Fruit fly (Drosophila melanogaster) whole organism, prepupa: Measurements from ENCODE around the gene Flacc.

Source experiments
- Blimp-1 ChIP-seq: fragments of 200-800 bp; sonication (Bioruptor generic); optimal IDR thresholded peaks from 3 replicates; lab custom pipeline; 2017; ENCODE audit warnings: missing biosample characterization, missing genetic modification characterization, mild to moderate bottlenecking, moderate library complexity, missing genetic modification reagents
- CG10631 ChIP-seq: fragments of 200-800 bp; sonication (Bioruptor generic); optimal IDR thresholded peaks from 2 replicates; lab custom pipeline; 2016; ENCODE audit warnings: missing biosample characterization, missing genetic modification characterization
- CG10669 ChIP-seq: fragments of 200-800 bp; sonication (Bioruptor generic); optimal IDR thresholded peaks from 3 replicates; lab custom pipeline; 2018; ENCODE audit warnings: missing biosample characterization, mild to moderate bottlenecking, missing genetic modification characterization, moderate library complexity
- CG11294 ChIP-seq: fragments of 200-800 bp; sonication (Bioruptor generic); IDR thresholded peaks from 2 replicates; pipeline ENCODE4 v1.3.6; 2022; ENCODE audit warnings: missing biosample characterization, missing genetic modification characterization
- CG11762 ChIP-seq: fragments of 200-800 bp; sonication (Bioruptor generic); optimal IDR thresholded peaks from 3 replicates; lab custom pipeline; 2016; ENCODE audit warnings: missing biosample characterization, missing genetic modification characterization; ENCODE audit not compliant: insufficient read depth
- CG11902 ChIP-seq: fragments of 200-800 bp; sonication (Bioruptor generic); optimal IDR thresholded peaks from 3 replicates; lab custom pipeline; 2016; ENCODE audit warnings: missing biosample characterization, missing genetic modification characterization
- CG1621 ChIP-seq: fragments of 200-800 bp; sonication (Bioruptor generic); optimal IDR thresholded peaks from 3 replicates; lab custom pipeline; 2018; ENCODE audit warnings: missing biosample characterization, mild to moderate bottlenecking, missing genetic modification characterization
- CG16779 ChIP-seq: fragments of 200-800 bp; sonication (Bioruptor generic); optimal IDR thresholded peaks from 3 replicates; lab custom pipeline; 2017; ENCODE audit warnings: missing biosample characterization, mild to moderate bottlenecking, missing genetic modification characterization
- CG3032 ChIP-seq: fragments of 200-800 bp; optimal IDR thresholded peaks from 2 replicates; lab custom pipeline; 2019; ENCODE audit warnings: missing biosample characterization, mild to moderate bottlenecking, missing genetic modification characterization, moderate library complexity
- CG31627 ChIP-seq: fragments of 200-800 bp; sonication (Bioruptor generic); optimal IDR thresholded peaks from 3 replicates; lab custom pipeline; 2016; ENCODE audit warnings: missing biosample characterization, missing genetic modification characterization
- CG6276 ChIP-seq: fragments of 200-800 bp; sonication (Bioruptor generic); optimal IDR thresholded peaks from 2 replicates; lab custom pipeline; 2017; ENCODE audit warnings: missing biosample characterization, mild to moderate bottlenecking, missing genetic modification characterization
- CG6792 ChIP-seq: fragments of 200-800 bp; sonication (Bioruptor generic); optimal IDR thresholded peaks from 3 replicates; lab custom pipeline; 2016; ENCODE audit warnings: missing biosample characterization, missing genetic modification characterization
- CG6854 ChIP-seq: fragments of 200-800 bp; sonication (Bioruptor generic); optimal IDR thresholded peaks from 2 replicates; lab custom pipeline; 2017; ENCODE audit warnings: missing biosample characterization, mild to moderate bottlenecking, missing genetic modification characterization
- CG7368 ChIP-seq: fragments of 200-800 bp; sonication (Bioruptor generic); optimal IDR thresholded peaks from 3 replicates; lab custom pipeline; 2016; ENCODE audit warnings: missing biosample characterization, missing genetic modification characterization
- CG8119 ChIP-seq: fragments of 200-800 bp; sonication (Bioruptor generic); IDR thresholded peaks from 3 replicates; pipeline ENCODE4 v1.3.6; 2022; ENCODE audit warnings: missing biosample characterization, missing genetic modification characterization
- CG8319 ChIP-seq: fragments of 200-800 bp; sonication (Bioruptor generic); optimal IDR thresholded peaks from 3 replicates; lab custom pipeline; 2016; ENCODE audit warnings: missing biosample characterization, missing genetic modification characterization
- CG9139 ChIP-seq: fragments of 200-800 bp; sonication (Bioruptor generic); optimal IDR thresholded peaks from 3 replicates; lab custom pipeline; 2017; ENCODE audit warnings: missing biosample characterization, mild to moderate bottlenecking, missing genetic modification characterization
- Eip78C ChIP-seq: fragments of 200-800 bp; sonication (Bioruptor generic); peaks from one replicate; lab custom pipeline; 2016; ENCODE audit warnings: missing biosample characterization, missing genetic modification characterization
- Eip93F ChIP-seq: fragments of 200-800 bp; sonication (Bioruptor generic); optimal IDR thresholded peaks from 2 replicates; lab custom pipeline; 2016; ENCODE audit warnings: missing biosample characterization, mild to moderate bottlenecking, missing genetic modification characterization
- Ets21C ChIP-seq: fragments of 200-800 bp; sonication (Bioruptor generic); optimal IDR thresholded peaks from 3 replicates; lab custom pipeline; 2016; ENCODE audit warnings: missing biosample characterization, missing genetic modification characterization
- Ets96B ChIP-seq: fragments of 200-800 bp; optimal IDR thresholded peaks from 2 replicates; lab custom pipeline; 2019; ENCODE audit warnings: missing biosample characterization, mild to moderate bottlenecking, missing genetic modification characterization, moderate library complexity
- Hr38 ChIP-seq: sonication (Bioruptor generic); optimal IDR thresholded peaks from 2 replicates; lab custom pipeline; 2016; ENCODE audit warnings: missing biosample characterization, missing genetic modification characterization
- Hr39 ChIP-seq: fragments of 200-800 bp; sonication (Bioruptor generic); optimal IDR thresholded peaks from 2 replicates; lab custom pipeline; 2016; ENCODE audit warnings: missing biosample characterization, missing genetic modification characterization
- Lpt ChIP-seq: fragments of 200-800 bp; sonication (Bioruptor generic); optimal IDR thresholded peaks from 3 replicates; lab custom pipeline; 2016; ENCODE audit warnings: missing biosample characterization, missing genetic modification characterization
- Met ChIP-seq: fragments of 200-800 bp; sonication (Bioruptor generic); optimal IDR thresholded peaks from 3 replicates; lab custom pipeline; 2016; ENCODE audit warnings: missing biosample characterization, missing genetic modification characterization
- OdsH ChIP-seq: fragments of 200-800 bp; sonication (Bioruptor generic); optimal IDR thresholded peaks from 3 replicates; lab custom pipeline; 2016; ENCODE audit warnings: missing biosample characterization, missing genetic modification characterization
- Smox ChIP-seq: fragments of 200-800 bp; sonication (Bioruptor generic); optimal IDR thresholded peaks from 3 replicates; lab custom pipeline; 2016; ENCODE audit warnings: missing biosample characterization, missing genetic modification characterization
- Sox15 ChIP-seq: fragments of 200-800 bp; sonication (Bioruptor generic); optimal IDR thresholded peaks from 3 replicates; lab custom pipeline; 2016; ENCODE audit warnings: missing biosample characterization, missing genetic modification characterization
- achi ChIP-seq: fragments of 200-800 bp; sonication (Bioruptor generic); optimal IDR thresholded peaks from 3 replicates; lab custom pipeline; 2016; ENCODE audit warnings: missing biosample characterization, missing genetic modification characterization
- acj6 ChIP-seq: fragments of 200-800 bp; sonication (Bioruptor generic); optimal IDR thresholded peaks from 3 replicates; lab custom pipeline; 2016; ENCODE audit warnings: missing biosample characterization, missing genetic modification characterization
- cyc ChIP-seq: fragments of 200-800 bp; sonication (Bioruptor generic); optimal IDR thresholded peaks from 3 replicates; lab custom pipeline; 2016; ENCODE audit warnings: missing biosample characterization, missing genetic modification characterization
- dac ChIP-seq: fragments of 200-800 bp; sonication (Bioruptor generic); optimal IDR thresholded peaks from 2 replicates; lab custom pipeline; 2017; ENCODE audit warnings: missing biosample characterization, mild to moderate bottlenecking, missing genetic modification characterization
- eg ChIP-seq: fragments of 200-800 bp; sonication (Bioruptor generic); IDR thresholded peaks from 3 replicates; pipeline ENCODE4 v1.3.6; 2022; ENCODE audit warnings: missing biosample characterization, missing genetic modification characterization
- esn ChIP-seq: fragments of 200-800 bp; sonication (Bioruptor generic); optimal IDR thresholded peaks from 2 replicates; lab custom pipeline; 2016; ENCODE audit warnings: missing biosample characterization, mild to moderate bottlenecking, missing genetic modification characterization, moderate library complexity
- fd59A ChIP-seq: fragments of 200-800 bp; sonication (Bioruptor generic); optimal IDR thresholded peaks from 2 replicates; lab custom pipeline; 2017; ENCODE audit warnings: missing biosample characterization, mild to moderate bottlenecking, missing genetic modification characterization, missing genetic modification reagents
- fkh ChIP-seq: fragments of 200-800 bp; sonication (Bioruptor generic); optimal IDR thresholded peaks from 3 replicates; lab custom pipeline; 2017; ENCODE audit warnings: missing biosample characterization, mild to moderate bottlenecking, missing genetic modification characterization, moderate library complexity
- lz ChIP-seq: fragments of 200-800 bp; sonication (Bioruptor generic); optimal IDR thresholded peaks from 3 replicates; lab custom pipeline; 2016; ENCODE audit warnings: missing biosample characterization, missing genetic modification characterization
- net ChIP-seq: fragments of 200-800 bp; sonication (Bioruptor generic); optimal IDR thresholded peaks from 3 replicates; lab custom pipeline; 2016; ENCODE audit warnings: missing biosample characterization, missing genetic modification characterization
- pdm3 ChIP-seq: fragments of 200-800 bp; sonication (Bioruptor generic); optimal IDR thresholded peaks from 3 replicates; lab custom pipeline; 2016; ENCODE audit warnings: missing biosample characterization, missing genetic modification characterization
- spab ChIP-seq: fragments of 200-800 bp; sonication (Bioruptor generic); optimal IDR thresholded peaks from 2 replicates; lab custom pipeline; 2017; ENCODE audit warnings: missing biosample characterization, mild to moderate bottlenecking, missing genetic modification characterization, missing genetic modification reagents
- ss ChIP-seq, 2 experiments: fragments of 200-800 bp; sonication (Bioruptor generic); optimal IDR thresholded peaks; 2 replicates in 1 of 2; 3 replicates in 1 of 2; lab custom pipeline; 2017 to 2018; ENCODE audit warnings: mild to moderate bottlenecking in 2 of 2, missing biosample characterization in 2 of 2, missing genetic modification characterization in 2 of 2, moderate library complexity in 1 of 2
- svp ChIP-seq: fragments of 200-800 bp; sonication (Bioruptor generic); peaks from one replicate; lab custom pipeline; 2016; ENCODE audit warnings: missing biosample characterization, missing genetic modification characterization

Flacc gene

DNA sequence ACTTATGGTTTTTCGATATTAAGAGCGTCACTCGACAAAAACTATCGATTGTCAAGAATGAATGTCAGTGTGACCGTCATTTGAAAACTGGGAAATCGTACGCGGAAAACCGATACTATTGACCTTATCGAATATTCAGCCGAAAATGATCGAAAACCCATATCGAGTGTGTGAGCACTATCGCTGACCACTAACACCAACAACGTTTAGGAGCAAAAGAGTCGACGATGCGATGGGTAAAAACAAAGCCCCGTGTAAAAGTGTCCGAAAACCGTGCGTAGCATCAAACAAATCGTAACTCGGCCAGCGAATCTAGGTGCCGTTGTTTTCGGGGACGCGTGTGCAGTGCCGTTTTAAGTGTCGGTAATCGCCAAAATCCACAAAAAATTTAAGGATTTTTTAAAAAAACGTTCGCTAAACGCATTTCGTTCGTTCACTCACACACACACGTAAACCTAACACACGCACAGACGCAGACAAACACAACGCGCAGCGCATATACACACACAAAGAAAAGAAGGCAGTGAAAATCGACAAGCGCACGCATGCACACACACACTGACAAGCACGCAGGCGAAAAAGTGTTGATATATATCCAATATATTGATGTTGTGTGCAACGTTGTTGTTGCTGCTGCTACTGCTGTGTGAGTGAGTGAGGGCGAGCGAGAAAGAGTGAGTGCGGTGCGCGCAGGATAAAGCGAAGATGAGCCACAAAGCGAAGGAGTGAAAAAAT lies 29.5 kb downstream of the Flacc start, which contains the start of the genes CG7326 and Dora (continued):
- TF ChIP-seq Ets96B (no peak), CG6792 (no peak), CG9139 (GFP tag; lab: Kevin White, UChicago) (no peak), Hr39 (GFP tag; lab: Kevin White, UChicago) (no peak), CG11902 (GFP tag; lab: Kevin White, UChicago) (no peak), ss (GFP tag; optimal IDR thresholded peaks at IDR 0.05; lab: Kevin White, UChicago) (peak; percentile 47 to 55), CG8119 (GFP tag; lab: Robert Waterston, UW) (no peak), net (GFP tag; lab: Kevin White, UChicago) (no peak), Lpt (no peak), fkh (GFP tag; lab: Kevin White, UChicago) (peak; percentile 29), CG6276 (GFP tag; lab: Kevin White, UChicago) (no peak), esn (no peak), CG16779 (tag; lab: Kevin White, UChicago) (no peak), Met (GFP tag; lab: Kevin White, UChicago) (no peak), Smox (no peak), CG1621 (tag; lab: Kevin White, UChicago) (no peak), CG8319 (GFP tag; lab: Kevin White, UChicago) (no peak), acj6 (no peak), cyc (no peak), lz (no peak), CG31627 (no peak), Blimp-1 (GFP tag; lab: Kevin White, UChicago) (no peak), CG11294 (no peak), Hr38 (no peak), Eip78C (peak; percentile 67), fd59A (GFP tag; lab: Kevin White, UChicago) (no peak), Eip93F (GFP tag; lab: Kevin White, UChicago) (no peak), CG10631 (GFP tag; lab: Kevin White, UChicago) (no peak)

DNA sequence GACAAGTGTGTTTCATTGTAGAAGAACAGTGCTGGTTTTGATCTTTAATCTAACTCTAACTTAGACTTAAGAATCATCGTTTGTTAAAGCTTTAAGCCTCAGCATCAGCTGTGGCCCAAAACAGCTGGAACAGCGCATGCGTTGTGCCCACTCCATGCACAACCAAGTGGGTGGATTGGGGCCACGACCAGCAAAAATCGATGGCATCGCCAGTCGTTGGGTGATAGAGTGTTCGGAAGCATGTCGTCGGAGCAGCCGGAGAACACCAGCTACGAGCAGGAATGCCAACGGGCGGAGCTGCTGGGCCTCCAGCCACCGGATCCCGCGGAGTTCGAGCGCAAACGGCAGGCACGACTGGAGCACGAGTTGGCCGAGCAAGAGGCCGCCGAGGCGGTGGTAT lies 33.4 kb downstream of the Flacc start, which contains the start of gene CG32544:
Gene CG32544 (plus strand): TSS at position 211 of the 400 bp plus-strand sequence.
- TF ChIP-seq CG16779 (tag; lab: Kevin White, UChicago) (no peak), CG11902 (GFP tag; lab: Kevin White, UChicago) (no peak), Hr39 (GFP tag; lab: Kevin White, UChicago) (no peak), net (GFP tag; lab: Kevin White, UChicago) (no peak), Sox15 (GFP tag; lab: Kevin White, UChicago) (no peak), Ets21C (GFP tag; lab: Kevin White, UChicago) (no peak)

DNA sequence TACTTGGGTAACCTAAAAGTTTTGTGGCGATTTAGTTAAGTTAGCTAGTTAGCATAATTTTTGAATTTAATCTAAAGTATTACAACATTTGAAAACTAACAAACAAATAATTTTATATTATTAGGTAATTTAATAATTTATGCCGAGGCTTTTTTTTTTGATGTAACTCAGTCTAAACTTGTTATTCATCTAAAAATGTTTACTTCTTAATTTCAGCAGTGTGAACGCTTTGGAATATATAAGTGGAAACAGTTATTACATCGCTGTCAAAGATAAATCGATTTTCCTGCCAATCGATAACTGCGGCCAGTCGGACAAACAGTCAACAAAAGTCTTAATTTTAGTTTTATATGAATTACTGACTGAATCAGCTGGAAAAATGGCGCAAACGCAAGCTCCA lies 35.5 kb downstream of the Flacc start, which contains the start of gene Usp39:
Gene Usp39 (plus strand): TSS at position 288 of the 400 bp plus-strand sequence.
- TF ChIP-seq CG31627 (peak; percentile 31), CG10669 (GFP tag; lab: Kevin White, UChicago) (no peak), cyc (peak; percentile 5), fd59A (GFP tag; lab: Kevin White, UChicago) (no peak), CG7368 (GFP tag; lab: Kevin White, UChicago) (no peak), esn (peak; percentile 33), achi (GFP tag; lab: Kevin White, UChicago) (peak; percentile 83), lz (peak; percentile 10)

DNA sequence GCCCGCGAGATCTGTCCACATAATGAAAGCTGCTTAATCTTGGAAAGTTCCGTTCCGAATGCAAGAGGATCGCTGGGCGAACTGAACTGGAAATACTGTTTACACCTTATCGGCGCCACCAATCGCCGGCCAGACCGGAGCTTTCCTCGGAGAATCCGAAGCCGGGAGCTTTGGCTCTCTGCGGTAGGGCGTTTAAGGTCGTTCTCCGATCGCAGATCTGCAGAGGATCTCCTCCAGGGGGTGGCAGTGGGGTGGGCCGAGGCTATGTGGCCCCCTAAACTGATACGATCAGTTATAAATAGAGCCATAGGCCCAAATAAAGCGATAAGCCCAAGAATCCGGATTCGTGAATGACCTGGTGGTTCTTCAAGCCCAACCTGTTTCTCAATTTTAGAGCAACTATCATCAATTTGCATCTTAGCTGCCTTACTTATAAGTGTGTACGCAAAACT lies 36.1 kb downstream of the Flacc start, which contains the start of gene CG7322:
Gene CG7322 (minus strand): TSS at position 402 of the 452 bp plus-strand sequence.
- TF ChIP-seq CG6276 (GFP tag; lab: Kevin White, UChicago) = no peak
- no peak for TF ChIP-seq eg (GFP tag; lab: Robert Waterston, UW)
- TF ChIP-seq CG10631 (GFP tag; lab: Kevin White, UChicago) = no peak
- no peak for TF ChIP-seq CG10669 (GFP tag; lab: Kevin White, UChicago)
- TF ChIP-seq svp (GFP tag; lab: Kevin White, UChicago) = peak; percentile 98
- TF ChIP-seq OdsH (GFP tag; lab: Kevin White, UChicago) = no peak
- peak; percentile 32 for TF ChIP-seq Eip78C
- TF ChIP-seq CG6854 (GFP tag; lab: Kevin White, UChicago) = peak; percentile 6
- no peak for TF ChIP-seq dac (GFP tag; lab: Kevin White, UChicago)
- no peak for TF ChIP-seq spab (GFP tag; lab: Kevin White, UChicago)
- no peak for TF ChIP-seq esn
- TF ChIP-seq CG1621 (tag; lab: Kevin White, UChicago) = peak; percentile 49
- no peak for TF ChIP-seq CG11902 (GFP tag; lab: Kevin White, UChicago)
- no peak for TF ChIP-seq ss (GFP tag; optimal IDR thresholded peaks at IDR 0.05; lab: Kevin White, UChicago)
- TF ChIP-seq CG11762 (GFP tag; lab: Kevin White, UChicago) = no peak
- no peak for TF ChIP-seq CG8119 (GFP tag; lab: Robert Waterston, UW)
- no peak for TF ChIP-seq fd59A (GFP tag; lab: Kevin White, UChicago)
- no peak for TF ChIP-seq pdm3
- TF ChIP-seq lz = no peak
- no peak for TF ChIP-seq CG3032 (tag; lab: Kevin White, UChicago)
